Fruit fly (Drosophila melanogaster) whole organism: ENCODE measurements around the gene CG10973.

Experiments used
- CG8478 ChIP-seq: fragments of >200 bp; optimal IDR thresholded peaks from 2 replicates; lab custom pipeline; 2018; ENCODE audit warnings: inconsistent platforms
- Dll ChIP-seq: fragments of >200 bp; optimal IDR thresholded peaks from 2 replicates; lab custom pipeline; 2017
- EcR ChIP-seq, 2 experiments: fragments of >200 bp; optimal IDR thresholded peaks; 2 replicates each; lab custom pipeline; 2017; ENCODE audit warnings: missing biosample characterization in 2 of 2, missing genetic modification characterization in 2 of 2, missing genetic modification reagents in 2 of 2
- pan ChIP-seq: fragments of >200 bp; optimal IDR thresholded peaks from 2 replicates; lab custom pipeline; 2017
- psq ChIP-seq: fragments of >200 bp; optimal IDR thresholded peaks from 2 replicates; lab custom pipeline; 2017
- usp ChIP-seq: fragments of >200 bp; optimal IDR thresholded peaks from 2 replicates; lab custom pipeline; 2017; ENCODE audit warnings: missing biosample characterization, missing genetic modification characterization, mixed read lengths

DNA sequence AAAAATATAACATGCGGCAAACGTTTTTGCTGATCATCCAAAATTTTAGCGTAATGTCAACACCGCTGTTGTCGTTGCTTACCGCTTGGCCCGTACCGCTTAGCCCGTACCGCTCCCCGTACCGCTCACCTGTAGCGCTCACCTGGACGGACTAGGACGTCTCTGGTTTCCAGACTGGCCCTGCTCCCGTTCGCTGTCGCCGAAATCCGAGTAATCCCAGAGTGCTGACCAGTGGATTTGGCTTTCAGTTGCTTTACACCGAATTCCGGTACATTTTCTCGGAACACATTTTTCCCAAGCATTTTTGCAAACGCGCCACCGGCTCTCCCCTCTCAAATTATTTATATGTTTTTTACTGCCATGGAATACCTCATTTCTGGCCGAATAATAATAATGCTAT, 37.9 kb downstream of the CG10973 start:
- TF ChIP-seq pan (lab: Kevin White, UChicago) = no peak
- TF ChIP-seq usp (GFP tag; lab: Kevin White, UChicago) = no peak
- TF ChIP-seq CG8478 = no peak
- no peak for TF ChIP-seq psq (lab: Kevin White, UChicago)
- no peak for TF ChIP-seq EcR (GFP tag; optimal IDR thresholded peaks at IDR 0.05; lab: Kevin White, UChicago)
- TF ChIP-seq Dll (lab: Kevin White, UChicago) = no peak
